Fruit fly (Drosophila melanogaster) whole organism, embryonic: Measurements from ENCODE around the gene CG9776.
A peak's percentile ranks its signal among the peaks of the same experiment; 100 is the strongest.

Source experiments
- Antp ChIP-seq: fragments of 200-800 bp; sonication (Bioruptor generic); optimal IDR thresholded peaks from 3 replicates; lab custom pipeline; 2016; ENCODE audit warnings: missing biosample characterization, missing genetic modification characterization
- Asciz ChIP-seq: fragments of 200-800 bp; sonication (Bioruptor generic); optimal IDR thresholded peaks from 2 replicates; lab custom pipeline; 2017; ENCODE audit warnings: missing biosample characterization, mild to moderate bottlenecking, missing genetic modification characterization, missing genetic modification reagents
- CG10267 ChIP-seq: fragments of 200-800 bp; sonication (Bioruptor generic); optimal IDR thresholded peaks from 2 replicates; lab custom pipeline; 2018; ENCODE audit warnings: missing biosample characterization, mild to moderate bottlenecking, missing genetic modification characterization, moderate library complexity
- CG11247 ChIP-seq: fragments of 200-800 bp; sonication (Bioruptor generic); IDR thresholded peaks from 2 replicates; pipeline ENCODE4 v1.3.6; 2022; ENCODE audit warnings: missing biosample characterization, missing genetic modification characterization
- CG11504 ChIP-seq: fragments of 200-800 bp; sonication (Bioruptor generic); optimal IDR thresholded peaks from 3 replicates; lab custom pipeline; 2019; ENCODE audit warnings: missing biosample characterization, mild to moderate bottlenecking, missing genetic modification characterization, moderate library complexity
- CG11560 ChIP-seq: fragments of 200-800 bp; sonication (Bioruptor generic); IDR thresholded peaks from 3 replicates; pipeline ENCODE4 v1.3.6; 2022; ENCODE audit warnings: missing biosample characterization, missing genetic modification characterization
- CG1233 ChIP-seq: fragments of 200-800 bp; sonication (Bioruptor generic); optimal IDR thresholded peaks from 4 replicates; lab custom pipeline; 2018; ENCODE audit warnings: missing biosample characterization, mild to moderate bottlenecking, missing genetic modification characterization
- CG13287 ChIP-seq: fragments of 200-800 bp; sonication (Bioruptor generic); IDR thresholded peaks from 2 replicates; pipeline ENCODE4 v1.3.6; 2022; ENCODE audit warnings: missing biosample characterization, missing genetic modification characterization; ENCODE audit not compliant: partially characterized antibody
- CG14667 ChIP-seq: fragments of 200-800 bp; sonication (Bioruptor generic); IDR thresholded peaks from 2 replicates; pipeline ENCODE4 v1.3.6; 2022; ENCODE audit warnings: missing biosample characterization, missing genetic modification characterization
- CG15601 ChIP-seq: fragments of 200-800 bp; sonication (Bioruptor generic); optimal IDR thresholded peaks from 3 replicates; lab custom pipeline; 2019; ENCODE audit warnings: missing biosample characterization, mild to moderate bottlenecking, missing genetic modification characterization, moderate library complexity
- CG17186 ChIP-seq: fragments of 200-800 bp; sonication (Bioruptor generic); optimal IDR thresholded peaks from 3 replicates; lab custom pipeline; 2017; ENCODE audit warnings: missing biosample characterization, missing genetic modification reagents, missing genetic modification characterization
- CG17328 ChIP-seq: fragments of 200-800 bp; sonication (Bioruptor generic); IDR thresholded peaks from 2 replicates; pipeline ENCODE4 v1.3.6; 2022; ENCODE audit warnings: missing biosample characterization, missing genetic modification characterization
- CG17385 ChIP-seq: fragments of 200-800 bp; sonication (Bioruptor generic); optimal IDR thresholded peaks from 3 replicates; lab custom pipeline; 2018; ENCODE audit warnings: missing biosample characterization, mild to moderate bottlenecking, missing genetic modification characterization
- CG17612 ChIP-seq: fragments of 200-800 bp; sonication (Bioruptor generic); IDR thresholded peaks from 2 replicates; pipeline ENCODE4 v1.3.6; 2022; ENCODE audit warnings: missing biosample characterization, missing genetic modification characterization
- CG2116 ChIP-seq: fragments of 200-800 bp; sonication (Bioruptor generic); optimal IDR thresholded peaks from 3 replicates; lab custom pipeline; 2018; ENCODE audit warnings: missing biosample characterization, mild to moderate bottlenecking, missing genetic modification characterization
- CG30431 ChIP-seq: fragments of 200-800 bp; sonication (Bioruptor generic); optimal IDR thresholded peaks from 2 replicates; lab custom pipeline; 2017; ENCODE audit warnings: missing biosample characterization, missing genetic modification characterization
- CG3995 ChIP-seq: fragments of 200-800 bp; sonication (Bioruptor generic); optimal IDR thresholded peaks from 3 replicates; lab custom pipeline; 2016; ENCODE audit warnings: missing biosample characterization, missing genetic modification characterization
- CG4617 ChIP-seq: fragments of 200-800 bp; sonication (Bioruptor generic); optimal IDR thresholded peaks from 3 replicates; lab custom pipeline; 2016; ENCODE audit warnings: missing biosample characterization, missing genetic modification characterization, borderline replicate concordance
- CG5953 ChIP-seq: fragments of 200-800 bp; sonication (Bioruptor generic); IDR thresholded peaks from 2 replicates; pipeline ENCODE4 v1.3.6; 2022; ENCODE audit warnings: missing biosample characterization, missing genetic modification characterization
- CG6765 ChIP-seq: fragments of 200-800 bp; sonication (Bioruptor generic); optimal IDR thresholded peaks from 3 replicates; lab custom pipeline; 2017; ENCODE audit warnings: missing biosample characterization, mild to moderate bottlenecking, missing genetic modification characterization
- CG6854 ChIP-seq: fragments of 200-800 bp; sonication (Bioruptor generic); optimal IDR thresholded peaks from 3 replicates; lab custom pipeline; 2017; ENCODE audit warnings: missing biosample characterization, mild to moderate bottlenecking, missing genetic modification characterization
- CG8944 ChIP-seq: fragments of 200-800 bp; sonication (Bioruptor generic); optimal IDR thresholded peaks from 3 replicates; lab custom pipeline; 2016; ENCODE audit warnings: missing biosample characterization, missing genetic modification characterization
- CrebB ChIP-seq: fragments of 200-800 bp; sonication (Bioruptor generic); optimal IDR thresholded peaks from 3 replicates; lab custom pipeline; 2018; ENCODE audit warnings: missing biosample characterization, mild to moderate bottlenecking, missing genetic modification characterization
- Dip3 ChIP-seq: fragments of 200-800 bp; sonication (Bioruptor generic); optimal IDR thresholded peaks from 3 replicates; lab custom pipeline; 2016; ENCODE audit warnings: missing biosample characterization, missing genetic modification characterization
- Doc3 ChIP-seq: fragments of 200-800 bp; sonication (Bioruptor generic); IDR thresholded peaks from 3 replicates; pipeline ENCODE4 v1.3.6; 2022; ENCODE audit warnings: missing biosample characterization, missing genetic modification characterization; ENCODE audit not compliant: partially characterized antibody
- Drgx ChIP-seq: fragments of 200-800 bp; sonication (Bioruptor generic); IDR thresholded peaks from 2 replicates; pipeline ENCODE4 v1.3.6; 2022; ENCODE audit warnings: missing biosample characterization, missing genetic modification characterization
- Fer2 ChIP-seq: fragments of 200-800 bp; sonication (Bioruptor generic); optimal IDR thresholded peaks from 2 replicates; lab custom pipeline; 2018; ENCODE audit warnings: missing biosample characterization, mild to moderate bottlenecking, missing genetic modification characterization, moderate library complexity
- HmgD ChIP-seq: fragments of 200-800 bp; sonication (Bioruptor generic); optimal IDR thresholded peaks from 3 replicates; lab custom pipeline; 2016; ENCODE audit warnings: missing biosample characterization, missing genetic modification characterization
- Lim3 ChIP-seq: fragments of 200-800 bp; sonication (Bioruptor generic); IDR thresholded peaks from 2 replicates; pipeline ENCODE4 v1.3.6; 2022; ENCODE audit warnings: missing biosample characterization, missing genetic modification characterization
- Six4 ChIP-seq: fragments of 200-800 bp; sonication (Bioruptor generic); optimal IDR thresholded peaks from 2 replicates; lab custom pipeline; 2016; ENCODE audit warnings: missing biosample characterization, missing genetic modification characterization
- cg ChIP-seq: fragments of 200-800 bp; sonication (Bioruptor generic); optimal IDR thresholded peaks from 3 replicates; lab custom pipeline; 2019; ENCODE audit warnings: missing biosample characterization, mild to moderate bottlenecking, missing genetic modification characterization, moderate library complexity
- chm ChIP-seq: fragments of 200-800 bp; sonication (Bioruptor generic); IDR thresholded peaks from 2 replicates; pipeline ENCODE4 v1.3.6; 2022; ENCODE audit warnings: missing biosample characterization, missing genetic modification characterization
- dysf ChIP-seq: fragments of 200-800 bp; sonication (Bioruptor generic); IDR thresholded peaks from 3 replicates; pipeline ENCODE4 v1.3.6; 2022; ENCODE audit warnings: missing biosample characterization, missing genetic modification characterization
- emc ChIP-seq: fragments of 200-800 bp; sonication (Bioruptor generic); optimal IDR thresholded peaks from 2 replicates; lab custom pipeline; 2016; ENCODE audit warnings: missing biosample characterization, missing genetic modification characterization
- jigr1 ChIP-seq: fragments of 200-800 bp; sonication (Bioruptor generic); IDR thresholded peaks from 3 replicates; pipeline ENCODE4 v1.3.6; 2022; ENCODE audit warnings: missing biosample characterization, missing genetic modification characterization
- klu ChIP-seq: fragments of 200-800 bp; sonication (Bioruptor generic); IDR thresholded peaks from 2 replicates; pipeline ENCODE4 v1.3.6; 2022; ENCODE audit warnings: missing biosample characterization, missing genetic modification characterization
- lilli ChIP-seq: fragments of 200-800 bp; sonication (Bioruptor generic); optimal IDR thresholded peaks from 3 replicates; lab custom pipeline; 2016; ENCODE audit warnings: missing biosample characterization, missing genetic modification characterization
- luna ChIP-seq: fragments of 200-800 bp; sonication (Bioruptor generic); optimal IDR thresholded peaks from 2 replicates; lab custom pipeline; 2016; ENCODE audit warnings: missing biosample characterization, missing genetic modification characterization
- nerfin-2 ChIP-seq: fragments of 200-800 bp; sonication (Bioruptor generic); IDR thresholded peaks from 2 replicates; pipeline ENCODE4 v1.3.6; 2022; ENCODE audit warnings: missing biosample characterization, missing genetic modification characterization; ENCODE audit not compliant: partially characterized antibody
- rib ChIP-seq: fragments of 200-800 bp; sonication (Bioruptor generic); IDR thresholded peaks from 2 replicates; pipeline ENCODE4 v1.3.6; 2022; ENCODE audit warnings: missing biosample characterization, missing genetic modification characterization
- row ChIP-seq: fragments of 200-800 bp; sonication (Bioruptor generic); IDR thresholded peaks from 3 replicates; pipeline ENCODE4 v1.3.6; 2022; ENCODE audit warnings: missing biosample characterization, missing genetic modification characterization
- salm ChIP-seq: fragments of 200-800 bp; sonication (Bioruptor generic); optimal IDR thresholded peaks from 2 replicates; lab custom pipeline; 2018; ENCODE audit warnings: missing biosample characterization, mild to moderate bottlenecking, missing genetic modification characterization
- sd ChIP-seq: fragments of 200-800 bp; sonication (Bioruptor generic); optimal IDR thresholded peaks from 3 replicates; lab custom pipeline; 2018; ENCODE audit warnings: missing biosample characterization, mild to moderate bottlenecking, missing genetic modification characterization, moderate library complexity
- sens-2 ChIP-seq: fragments of 200-800 bp; sonication (Bioruptor generic); IDR thresholded peaks from 2 replicates; pipeline ENCODE4 v1.3.6; 2022; ENCODE audit warnings: missing biosample characterization, missing genetic modification characterization
- sima ChIP-seq: fragments of 200-800 bp; sonication (Bioruptor generic); optimal IDR thresholded peaks from 2 replicates; lab custom pipeline; 2016; ENCODE audit warnings: missing biosample characterization, missing genetic modification characterization
- sqz ChIP-seq: fragments of 200-800 bp; sonication (Bioruptor generic); optimal IDR thresholded peaks from 3 replicates; lab custom pipeline; 2018; ENCODE audit warnings: missing biosample characterization, mild to moderate bottlenecking, missing genetic modification characterization
- toy ChIP-seq: fragments of 200-800 bp; sonication (Bioruptor generic); IDR thresholded peaks from 2 replicates; pipeline ENCODE4 v1.3.6; 2022; ENCODE audit warnings: missing biosample characterization, missing genetic modification characterization
- wdn ChIP-seq: fragments of 200-800 bp; sonication (Bioruptor generic); IDR thresholded peaks from 2 replicates; pipeline ENCODE4 v1.3.6; 2022; ENCODE audit warnings: missing biosample characterization, missing genetic modification characterization
- zf30C ChIP-seq: fragments of 200-800 bp; sonication (Bioruptor generic); optimal IDR thresholded peaks from 3 replicates; lab custom pipeline; 2018; ENCODE audit warnings: missing biosample characterization, mild to moderate bottlenecking, missing genetic modification characterization
- zfh2 ChIP-seq: fragments of 200-800 bp; sonication (Bioruptor generic); optimal IDR thresholded peaks from 2 replicates; lab custom pipeline; 2016; ENCODE audit warnings: missing biosample characterization, missing genetic modification characterization

CG9776 gene

dm6 chr3R:4381079-4381919 is 47.4 kb upstream of the CG9776 start, which contains the start of gene Cont (continued):
- no peak for TF ChIP-seq Six4
- TF ChIP-seq jigr1 = no peak
- no peak for TF ChIP-seq CG11247 (GFP tag; lab: Robert Waterston, UW)
- no peak for TF ChIP-seq CG8944 (GFP tag; lab: Kevin White, UChicago)
- no peak for TF ChIP-seq salm (tag; lab: Kevin White, UChicago)
- TF ChIP-seq cg (GFP tag; lab: Kevin White, UChicago) = peak; percentile 76
- TF ChIP-seq dysf (GFP tag; lab: Robert Waterston, UW) = no peak
- TF ChIP-seq CG6854 (GFP tag; lab: Kevin White, UChicago) = no peak
- TF ChIP-seq CG17385 = no peak
- TF ChIP-seq CrebB = no peak
- TF ChIP-seq CG15601 (tag; lab: Kevin White, UChicago) = peak; percentile 1
- TF ChIP-seq CG10267 (tag; lab: Kevin White, UChicago) = peak; percentile 58
- no peak for TF ChIP-seq sens-2 (GFP tag; lab: Robert Waterston, UW)
- peak; percentile 89 for TF ChIP-seq Doc3 (GFP tag; lab: Robert Waterston, UW)
- TF ChIP-seq klu (GFP tag; lab: Robert Waterston, UW) = no peak
- TF ChIP-seq CG17612 (GFP tag; lab: Robert Waterston, UW) = no peak
- TF ChIP-seq nerfin-2 = peak; percentile 94
- TF ChIP-seq rib (GFP tag; lab: Robert Waterston, UW) = no peak
- TF ChIP-seq HmgD (GFP tag; lab: Kevin White, UChicago) = no peak
- TF ChIP-seq CG1233 = no peak
- TF ChIP-seq chm = no peak
- TF ChIP-seq wdn = no peak
- TF ChIP-seq CG30431 (GFP tag; lab: Kevin White, UChicago) = no peak
- TF ChIP-seq Asciz (GFP tag; lab: Kevin White, UChicago) = no peak
- peak; percentile 94 for TF ChIP-seq CG13287
- peak; percentile 92 for TF ChIP-seq CG11560
- no peak for TF ChIP-seq Antp (GFP tag; lab: Kevin White, UChicago)
- no peak for TF ChIP-seq sqz (GFP tag; lab: Kevin White, UChicago)
- TF ChIP-seq zf30C = no peak
- TF ChIP-seq CG2116 (GFP tag; lab: Kevin White, UChicago) = peak; percentile 87
- TF ChIP-seq emc (GFP tag; lab: Kevin White, UChicago) = no peak
- TF ChIP-seq CG17186 (GFP tag; lab: Kevin White, UChicago) = peak; percentile 26
- TF ChIP-seq luna = no peak
- TF ChIP-seq toy (GFP tag; lab: Robert Waterston, UW) = no peak
- no peak for TF ChIP-seq CG3995 (GFP tag; lab: Kevin White, UChicago)
- peak; percentile 48 for TF ChIP-seq CG4617
- TF ChIP-seq CG5953 = no peak
- no peak for TF ChIP-seq Fer2 (tag; lab: Kevin White, UChicago)
- peak; percentile 37; the same call in 1 of the 3 replicates for TF ChIP-seq row (GFP tag; lab: Robert Waterston, UW)
- no peak for TF ChIP-seq zfh2 (GFP tag; lab: Kevin White, UChicago)
- no peak for TF ChIP-seq sima (GFP tag; lab: Kevin White, UChicago)
- no peak for TF ChIP-seq Drgx (GFP tag; lab: Robert Waterston, UW)
- no peak for TF ChIP-seq Dip3
- TF ChIP-seq lilli (GFP tag; lab: Kevin White, UChicago) = peak; percentile 49
- no peak for TF ChIP-seq CG6765 (GFP tag; lab: Kevin White, UChicago)
- TF ChIP-seq CG14667 (GFP tag; lab: Robert Waterston, UW) = no peak
- no peak for TF ChIP-seq CG17328 (GFP tag; lab: Robert Waterston, UW)
- no peak for TF ChIP-seq CG11504 (tag; lab: Kevin White, UChicago)
- no peak for TF ChIP-seq sd (tag; lab: Kevin White, UChicago)
- no peak for TF ChIP-seq Lim3
